Fruit fly (Drosophila melanogaster) whole organism, embryonic: ENCODE measurements around the gene CG11374.

Source experiments
- Abd-B ChIP-seq: fragments of 200-800 bp; sonication (Bioruptor generic); optimal IDR thresholded peaks from 2 replicates; lab custom pipeline; 2018; ENCODE audit warnings: missing biosample characterization, mild to moderate bottlenecking, missing genetic modification characterization, moderate library complexity
- CG11093 ChIP-seq: fragments of 200-800 bp; sonication (Bioruptor generic); IDR thresholded peaks from 3 replicates; pipeline ENCODE4 v1.3.6; 2022; ENCODE audit warnings: missing biosample characterization, missing genetic modification characterization
- CG8924 ChIP-seq: fragments of 200-800 bp; optimal IDR thresholded peaks from 3 replicates; lab custom pipeline; 2019; ENCODE audit warnings: missing biosample characterization, mild to moderate bottlenecking, missing genetic modification characterization, moderate library complexity
- CG9817 ChIP-seq: fragments of 200-800 bp; sonication (Bioruptor generic); optimal IDR thresholded peaks from 2 replicates; lab custom pipeline; 2018; ENCODE audit warnings: missing biosample characterization, mild to moderate bottlenecking, missing genetic modification characterization, moderate library complexity
- Dp ChIP-seq: fragments of 200-800 bp; sonication (Bioruptor generic); optimal IDR thresholded peaks from 2 replicates; lab custom pipeline; 2018; ENCODE audit warnings: missing biosample characterization, mild to moderate bottlenecking, missing genetic modification characterization, moderate library complexity
- Pdp1 ChIP-seq, 2 experiments: fragments of 200-800 bp; sonication (Bioruptor generic); optimal IDR thresholded peaks; 3 replicates each; lab custom pipeline; 2016; ENCODE audit warnings: missing biosample characterization in 2 of 2, missing genetic modification characterization in 2 of 2, mild to moderate bottlenecking in 1 of 2, moderate library complexity in 1 of 2
- dmrt11E ChIP-seq: fragments of 200-800 bp; sonication (Bioruptor generic); optimal IDR thresholded peaks from 3 replicates; lab custom pipeline; 2018; ENCODE audit warnings: missing biosample characterization, mild to moderate bottlenecking, missing genetic modification characterization, moderate library complexity
- fd64A ChIP-seq: fragments of 200-800 bp; sonication (Bioruptor generic); optimal IDR thresholded peaks from 3 replicates; lab custom pipeline; 2018; ENCODE audit warnings: missing biosample characterization, mild to moderate bottlenecking, missing genetic modification characterization
- jumu ChIP-seq: fragments of 200-800 bp; sonication (Bioruptor generic); optimal IDR thresholded peaks from 3 replicates; lab custom pipeline; 2016; ENCODE audit warnings: missing biosample characterization, missing genetic modification characterization
- pfk ChIP-seq: fragments of 200-800 bp; sonication (Bioruptor generic); optimal IDR thresholded peaks from 2 replicates; lab custom pipeline; 2018; ENCODE audit warnings: missing biosample characterization, mild to moderate bottlenecking, missing genetic modification characterization, moderate library complexity
- wek ChIP-seq: fragments of 200-800 bp; sonication (Bioruptor generic); optimal IDR thresholded peaks from 3 replicates; lab custom pipeline; 2018; ENCODE audit warnings: missing biosample characterization, mild to moderate bottlenecking, missing genetic modification characterization, moderate library complexity

- TF ChIP-seq CG8924 = no peak
- no peak for TF ChIP-seq jumu
- no peak for TF ChIP-seq CG9817 (tag; lab: Kevin White, UChicago)
- TF ChIP-seq pfk (GFP tag; lab: Kevin White, UChicago) = no peak
- no peak for TF ChIP-seq fd64A (GFP tag; lab: Kevin White, UChicago)
- no peak for TF ChIP-seq wek (GFP tag; lab: Kevin White, UChicago)
- no peak for TF ChIP-seq Abd-B (GFP tag; lab: Kevin White, UChicago)
- no peak for TF ChIP-seq CG11093 (GFP tag; lab: Robert Waterston, UW)
- TF ChIP-seq Dp = no peak
- no peak for TF ChIP-seq dmrt11E (tag; lab: Kevin White, UChicago)
- no peak for TF ChIP-seq Pdp1 (GFP tag; optimal IDR thresholded peaks at IDR 0.05; lab: Kevin White, UChicago)
These were observed 5.9 kb downstream of the CG11374 start for dm6 chr2L:82080-82479.
